Worm (Caenorhabditis elegans) whole organism, L2 larva: ENCODE results near the gene srg-60.

ENCODE experiments used
- F13H6.1 ChIP-seq: sonication (generic microtip); optimal IDR thresholded peaks from 2 replicates; lab custom pipeline; 2016; ENCODE audit warnings: missing genetic modification characterization, missing compliant biosample characterization
- Y55F3AM.14 ChIP-seq: fragments of 200-800 bp; sonication (Bioruptor generic); optimal IDR thresholded peaks from 2 replicates; lab custom pipeline; 2018; ENCODE audit warnings: mild to moderate bottlenecking, missing genetic modification characterization, missing compliant biosample characterization
- ZK546.5 ChIP-seq: sonication (generic microtip); optimal IDR thresholded peaks from 2 replicates; lab custom pipeline; 2017; ENCODE audit warnings: missing biosample characterization, missing genetic modification characterization
- aly-2 ChIP-seq: fragments of 150-350 bp; optimal IDR thresholded peaks from 2 replicates; lab custom pipeline; 2014; ENCODE audit warnings: missing biosample characterization, missing genetic modification characterization
- ama-1 ChIP-seq: fragments of 150-350 bp; optimal IDR thresholded peaks from 2 replicates; lab custom pipeline; 2018; ENCODE audit warnings: inconsistent platforms
- blmp-1 ChIP-seq: sonication (generic microtip); optimal IDR thresholded peaks from 2 replicates; lab custom pipeline; 2017; ENCODE audit warnings: missing genetic modification characterization, mild to moderate bottlenecking, missing compliant biosample characterization, antibody characterized with exemption, moderate library complexity; ENCODE audit not compliant: insufficient read depth
- ceh-16 ChIP-seq: fragments of 150-350 bp; optimal IDR thresholded peaks from 2 replicates; lab custom pipeline; 2014; ENCODE audit warnings: missing biosample characterization, missing genetic modification characterization
- ceh-82 ChIP-seq: fragments of 150-350 bp; optimal IDR thresholded peaks from 2 replicates; lab custom pipeline; 2014; ENCODE audit warnings: missing biosample characterization, missing genetic modification characterization
- crh-2 ChIP-seq: sonication (generic microtip); optimal IDR thresholded peaks from 2 replicates; lab custom pipeline; 2017; ENCODE audit warnings: missing biosample characterization, missing genetic modification characterization
- dmd-4 ChIP-seq: sonication (generic microtip); optimal IDR thresholded peaks from 2 replicates; lab custom pipeline; 2017; ENCODE audit warnings: missing biosample characterization, missing genetic modification characterization
- egl-27 ChIP-seq: sonication (generic microtip); optimal IDR thresholded peaks from 3 replicates; lab custom pipeline; 2017; ENCODE audit warnings: missing biosample characterization, missing genetic modification reagents, missing genetic modification characterization
- fos-1 ChIP-seq: fragments of 150-350 bp; optimal IDR thresholded peaks from 2 replicates; lab custom pipeline; 2014; ENCODE audit warnings: missing biosample characterization, missing genetic modification characterization
- gmeb-1 ChIP-seq: fragments of 150-350 bp; optimal IDR thresholded peaks from 2 replicates; lab custom pipeline; 2014; ENCODE audit warnings: missing biosample characterization, missing genetic modification characterization
- lin-39 ChIP-seq: fragments of 150-350 bp; optimal IDR thresholded peaks from 2 replicates; lab custom pipeline; 2014; ENCODE audit warnings: missing biosample characterization, missing genetic modification reagents, missing genetic modification characterization
- lsy-2 ChIP-seq, 2 experiments: fragments of 150-350 bp in 1 of 2; sonication (generic microtip) in 1 of 2; optimal IDR thresholded peaks; 2 replicates each; lab custom pipeline; 2014 to 2017; ENCODE audit warnings: missing biosample characterization in 2 of 2, missing genetic modification characterization in 2 of 2
- mab-5 ChIP-seq: fragments of 150-350 bp; optimal IDR thresholded peaks from 2 replicates; lab custom pipeline; 2014; ENCODE audit warnings: missing biosample characterization, missing genetic modification characterization
- mdl-1 ChIP-seq, 2 experiments: fragments of 150-350 bp in 1 of 2; sonication (generic microtip) in 1 of 2; optimal IDR thresholded peaks; 2 replicates each; lab custom pipeline; 2017; ENCODE audit warnings: missing biosample characterization in 2 of 2, missing genetic modification characterization in 2 of 2
- nhr-11 ChIP-seq: fragments of 150-350 bp; optimal IDR thresholded peaks from 2 replicates; lab custom pipeline; 2014; ENCODE audit warnings: missing biosample characterization, missing genetic modification characterization
- nhr-12 ChIP-seq: fragments of 150-350 bp; optimal IDR thresholded peaks from 2 replicates; lab custom pipeline; 2014; ENCODE audit warnings: missing biosample characterization, missing genetic modification characterization
- nhr-129 ChIP-seq: fragments of 150-350 bp; optimal IDR thresholded peaks from 2 replicates; lab custom pipeline; 2014; ENCODE audit warnings: missing biosample characterization, missing genetic modification characterization
- nhr-21 ChIP-seq: fragments of 150-350 bp; optimal IDR thresholded peaks from 2 replicates; lab custom pipeline; 2014; ENCODE audit warnings: missing biosample characterization, missing genetic modification characterization
- nhr-23 ChIP-seq: fragments of 150-350 bp; optimal IDR thresholded peaks from 2 replicates; lab custom pipeline; 2014; ENCODE audit warnings: missing biosample characterization, missing genetic modification reagents, missing genetic modification characterization
- nhr-237 ChIP-seq: fragments of 150-350 bp; optimal IDR thresholded peaks from 2 replicates; lab custom pipeline; 2014; ENCODE audit warnings: missing biosample characterization, missing genetic modification characterization
- nhr-6 ChIP-seq: fragments of 150-350 bp; optimal IDR thresholded peaks from 2 replicates; lab custom pipeline; 2014; ENCODE audit warnings: missing biosample characterization, missing genetic modification characterization
- peb-1 ChIP-seq: fragments of 150-350 bp; optimal IDR thresholded peaks from 2 replicates; lab custom pipeline; 2014; ENCODE audit warnings: missing biosample characterization, missing genetic modification characterization
- sem-4 ChIP-seq: fragments of 150-350 bp; optimal IDR thresholded peaks from 2 replicates; lab custom pipeline; 2014; ENCODE audit warnings: missing biosample characterization, missing genetic modification reagents, missing genetic modification characterization
- skn-1 ChIP-seq: sonication (generic microtip); optimal IDR thresholded peaks from 2 replicates; lab custom pipeline; 2017; ENCODE audit warnings: missing biosample characterization, missing genetic modification characterization
- sma-9 ChIP-seq, 2 experiments: fragments of 150-350 bp in 1 of 2; sonication (generic microtip) in 1 of 2; optimal IDR thresholded peaks; 2 replicates each; lab custom pipeline; 2014 to 2016; ENCODE audit warnings: missing genetic modification characterization in 2 of 2, mild to moderate bottlenecking in 1 of 2, missing biosample characterization in 1 of 2, missing compliant biosample characterization in 1 of 2, missing genetic modification reagents in 1 of 2, moderate library complexity in 1 of 2
- snpc-4 ChIP-seq: fragments of 150-350 bp; optimal IDR thresholded peaks from 2 replicates; lab custom pipeline; 2014; ENCODE audit warnings: missing biosample characterization, missing genetic modification characterization
- unc-39 ChIP-seq: fragments of 150-350 bp; optimal IDR thresholded peaks from 2 replicates; lab custom pipeline; 2014; ENCODE audit warnings: missing biosample characterization, missing genetic modification characterization
- unc-55 ChIP-seq: fragments of 150-350 bp; sonication (generic microtip); optimal IDR thresholded peaks from 3 replicates; lab custom pipeline; 2014; ENCODE audit warnings: missing biosample characterization, missing genetic modification reagents, missing genetic modification characterization
- unc-62 ChIP-seq: fragments of 150-350 bp; optimal IDR thresholded peaks from 2 replicates; lab custom pipeline; 2014; ENCODE audit warnings: missing biosample characterization, missing genetic modification reagents, missing genetic modification characterization
- zag-1 ChIP-seq: fragments of 150-350 bp; optimal IDR thresholded peaks from 2 replicates; lab custom pipeline; 2014; ENCODE audit warnings: missing biosample characterization, missing genetic modification characterization
- ztf-1 ChIP-seq: fragments of 200-800 bp; sonication (Bioruptor generic); conservative IDR thresholded peaks from 2 replicates; pipeline ENCODE4 v1.3.6; 2022; ENCODE audit warnings: missing genetic modification characterization, missing compliant biosample characterization
- ztf-11 ChIP-seq: sonication (generic microtip); optimal IDR thresholded peaks from 2 replicates; lab custom pipeline; 2017; ENCODE audit warnings: missing biosample characterization, missing genetic modification characterization

srg-60 gene

DNA sequence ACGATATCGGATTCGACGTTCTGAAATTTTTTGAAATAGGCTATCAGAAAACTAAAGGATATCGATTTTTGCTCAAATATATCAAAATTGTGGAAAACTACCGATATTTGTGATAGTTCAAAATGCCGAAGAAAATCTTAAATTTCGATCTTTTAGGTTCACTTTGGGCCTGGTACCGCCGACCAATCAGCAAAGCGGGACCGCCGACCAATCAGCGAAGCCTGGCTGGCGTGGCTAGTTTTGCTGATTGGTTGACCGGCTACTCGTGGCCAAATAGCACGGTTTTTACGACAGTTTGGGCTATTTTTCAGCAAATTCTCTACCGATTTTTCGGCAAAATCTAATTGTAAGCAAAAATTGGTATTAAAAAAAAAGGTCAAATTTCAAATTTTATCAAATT is 12.3 kb downstream of the srg-60 start:
- TF ChIP-seq mab-5 (tag; lab: Kevin White, UChicago) (no peak), ztf-11 (tag; lab: Kevin White, UChicago) (no peak), snpc-4 (tag; lab: Kevin White, UChicago) (no peak), dmd-4 (no peak), peb-1 (tag; lab: Kevin White, UChicago) (no peak), fos-1 (tag; lab: Kevin White, UChicago) (no peak), unc-39 (tag; lab: Kevin White, UChicago) (no peak), nhr-23 (tag; lab: Kevin White, UChicago) (no peak), sem-4 (no peak)

- TF ChIP-seq fos-1 (tag; lab: Kevin White, UChicago) (no peak), ZK546.5 (tag; lab: Kevin White, UChicago) (no peak), nhr-129 (no peak), mdl-1 (tag; optimal IDR thresholded peaks at IDR 0.05; lab: Kevin White, UChicago) (no peak), ztf-1 (GFP tag; lab: Robert Waterston, UW) (no peak), Y55F3AM.14 (no peak), lsy-2 (tag; optimal IDR thresholded peaks at IDR 0.05; lab: Kevin White, UChicago) (no peak), nhr-12 (tag; lab: Kevin White, UChicago) (no peak), nhr-11 (tag; lab: Kevin White, UChicago) (no peak), egl-27 (tag; lab: Kevin White, UChicago) (no peak), sem-4 (no peak), mab-5 (tag; lab: Kevin White, UChicago) (no peak), nhr-6 (tag; lab: Kevin White, UChicago) (no peak), dmd-4 (no peak), gmeb-1 (no peak), ceh-82 (no peak), aly-2 (no peak), peb-1 (tag; lab: Kevin White, UChicago) (no peak), crh-2 (tag; lab: Kevin White, UChicago) (no peak)
- TF ChIP-seq, all 48 proteins: peak for 0
These were observed 16.1 kb downstream of the srg-60 start for ce11 chrV:2706379-2706778.

DNA sequence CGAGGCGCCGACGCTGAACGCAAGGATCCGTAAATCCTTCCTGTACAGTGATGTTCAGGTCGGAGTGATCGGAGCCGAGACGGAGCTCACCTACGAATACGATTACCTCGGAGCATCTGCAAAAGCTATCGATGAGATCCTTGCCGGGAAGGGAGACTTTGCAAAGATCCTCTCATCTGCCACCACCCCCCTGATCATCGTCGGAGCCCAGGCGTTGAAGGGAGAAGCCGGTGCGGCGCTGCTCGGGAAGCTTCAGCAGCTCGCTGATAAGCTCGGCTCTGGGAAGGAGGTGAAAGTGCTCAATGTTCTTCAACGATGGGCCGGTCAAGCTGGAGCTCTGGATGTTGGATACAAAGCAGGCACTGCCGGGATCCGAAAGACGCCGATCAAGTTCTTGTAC is 19.2 kb downstream of the srg-60 start:
- TF ChIP-seq ztf-11 (tag; lab: Kevin White, UChicago) (no peak), unc-55 (no peak), sma-9 (GFP tag; optimal IDR thresholded peaks at IDR 0.05; lab: Kevin White, UChicago) (no peak), sma-9 (tag; optimal IDR thresholded peaks at IDR 0.05; lab: Kevin White, UChicago) (no peak), zag-1 (tag; lab: Kevin White, UChicago) (no peak), F13H6.1 (tag; lab: Kevin White, UChicago) (no peak), blmp-1 (tag; lab: Kevin White, UChicago) (no peak), aly-2 (no peak), unc-62 (GFP tag; lab: Kevin White, UChicago) (no peak), Y55F3AM.14 (no peak), gmeb-1 (no peak), dmd-4 (no peak), nhr-21 (tag; lab: Kevin White, UChicago) (no peak), ceh-16 (tag; lab: Kevin White, UChicago) (no peak), lin-39 (no peak), skn-1 (no peak), ZK546.5 (tag; lab: Kevin White, UChicago) (no peak)

DNA sequence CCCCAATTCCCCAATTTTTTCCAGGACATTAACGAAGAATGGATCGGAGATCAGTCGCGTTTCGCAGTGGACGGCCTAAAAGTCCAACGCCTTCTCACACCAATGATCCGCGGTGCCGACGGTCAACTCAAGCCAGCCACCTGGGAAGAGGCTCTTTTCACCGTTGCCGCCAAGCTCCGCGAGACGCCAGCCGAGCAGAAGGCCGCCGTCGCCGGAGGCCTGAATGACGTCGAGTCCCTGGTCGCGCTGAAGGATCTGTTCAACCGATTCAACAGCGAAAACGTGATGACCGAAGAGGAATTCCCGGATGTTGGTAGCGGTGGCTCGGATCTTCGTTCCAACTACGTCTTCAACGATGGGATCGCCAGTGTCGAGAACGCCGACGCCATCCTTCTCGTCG is 19.6 kb downstream of the srg-60 start:
- TF ChIP-seq Y55F3AM.14: no peak
- TF ChIP-seq ZK546.5 (tag; lab: Kevin White, UChicago): no peak
- TF ChIP-seq crh-2 (tag; lab: Kevin White, UChicago): no peak
- no peak for TF ChIP-seq skn-1
- no peak for TF ChIP-seq ama-1 (lab: Kevin White, UChicago)
- no peak for TF ChIP-seq unc-62 (GFP tag; lab: Kevin White, UChicago)
- TF ChIP-seq egl-27 (tag; lab: Kevin White, UChicago): no peak
- no peak for TF ChIP-seq mab-5 (tag; lab: Kevin White, UChicago)
- TF ChIP-seq F13H6.1 (tag; lab: Kevin White, UChicago): no peak
- no peak for TF ChIP-seq nhr-12 (tag; lab: Kevin White, UChicago)

DNA sequence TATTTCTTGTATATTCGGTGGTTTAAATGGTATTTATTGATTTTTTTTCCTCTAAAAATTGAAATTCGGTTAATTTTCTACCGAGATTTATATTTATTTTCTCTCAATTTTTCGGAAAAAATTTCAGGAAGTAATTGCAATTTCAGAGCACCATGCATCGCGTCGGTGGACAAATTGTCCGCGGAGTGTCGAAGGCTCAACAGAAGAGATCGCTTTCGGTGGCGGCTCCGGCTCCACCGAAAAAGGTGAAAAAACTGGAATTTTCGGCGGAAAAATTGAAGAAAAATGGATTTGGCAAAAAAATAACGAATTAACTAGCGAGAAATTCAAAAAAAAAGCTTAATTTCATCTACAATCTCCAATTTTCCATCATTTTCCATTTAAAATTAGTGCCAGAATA is 23.6 kb downstream of the srg-60 start, which contains the start of gene nuo-5:
Gene nuo-5 (plus strand): TSS at position 147 of the 400 bp plus-strand sequence.
- TF ChIP-seq nhr-237: no peak
